Fruit fly (Drosophila melanogaster): Measurements from ENCODE around the gene CG13771.

CG13771 gene

dm6 chr2L:6649085-6649754, 14.2 kb downstream of the CG13771 start, which contains the start of the genes CG31635 and Tango1 (continued):
- no peak for TF ChIP-seq CG13894 (tag; optimal IDR thresholded peaks at IDR 0.05)
- 0 out of 3 replicates have a peak, but pooled peaks have one; percentile 22 for TF ChIP-seq dysf (GFP tag; IDR thresholded peaks at IDR 0.05)
- TF ChIP-seq Dfd (GFP tag; optimal IDR thresholded peaks at IDR 0.05): no peak
- TF ChIP-seq Sry-δ (GFP tag; optimal IDR thresholded peaks at IDR 0.05): peak; percentile 48
- TF ChIP-seq CG9727 (GFP tag; optimal IDR thresholded peaks at IDR 0.05): no peak
- peak; percentile 9 for TF ChIP-seq gro (GFP tag; optimal IDR thresholded peaks at IDR 0.05)
- peak; percentile 43 for TF ChIP-seq CG9215 (GFP tag; IDR thresholded peaks at IDR 0.05)
- TF ChIP-seq Side (GFP tag; optimal IDR thresholded peaks at IDR 0.05): no peak
- peak; percentile 30; the same call in 1 of the 3 replicates for TF ChIP-seq knrl (GFP tag; IDR thresholded peaks at IDR 0.05; ENCODE audit: partially characterized antibody)
- no peak for TF ChIP-seq jing (GFP tag; optimal IDR thresholded peaks at IDR 0.05)
- no peak for TF ChIP-seq HHEX (GFP tag; optimal IDR thresholded peaks at IDR 0.05)
- no peak for TF ChIP-seq dati (GFP tag; IDR thresholded peaks at IDR 0.05)
- no peak for TF ChIP-seq ewg (GFP tag; optimal IDR thresholded peaks at IDR 0.05)
- no peak for TF ChIP-seq CrebB (tag; optimal IDR thresholded peaks at IDR 0.05)
- peak; percentile 75 for TF ChIP-seq Ets97D (GFP tag; optimal IDR thresholded peaks at IDR 0.05)
- TF ChIP-seq CG16779 (GFP tag; IDR thresholded peaks at IDR 0.05): no peak
- no peak for TF ChIP-seq CG3065 (GFP tag; optimal IDR thresholded peaks at IDR 0.05)
- no peak for TF ChIP-seq ranshi (GFP tag; IDR thresholded peaks at IDR 0.05)
- TF ChIP-seq CG8281 (tag; optimal IDR thresholded peaks at IDR 0.05): no peak
- no peak for TF ChIP-seq pho (GFP tag; optimal IDR thresholded peaks at IDR 0.05)
- no peak for TF ChIP-seq CG14050 (GFP tag; IDR thresholded peaks at IDR 0.05)
- no peak for TF ChIP-seq CG5180 (GFP tag; optimal IDR thresholded peaks at IDR 0.05)
- TF ChIP-seq sima (GFP tag; optimal IDR thresholded peaks at IDR 0.05): no peak
- peak; percentile 32; the same call in 1 of the 2 replicates for TF ChIP-seq CG3847 (GFP tag; IDR thresholded peaks at IDR 0.05)
- no peak for TF ChIP-seq CG14014 (GFP tag; IDR thresholded peaks at IDR 0.05)
- no peak for TF ChIP-seq CTCF (GFP tag; optimal IDR thresholded peaks at IDR 0.05)
- TF ChIP-seq ssp (GFP tag; IDR thresholded peaks at IDR 0.05): peak; percentile 95
- TF ChIP-seq klu (GFP tag; IDR thresholded peaks at IDR 0.05): no peak
- TF ChIP-seq gem (tag; optimal IDR thresholded peaks at IDR 0.05): no peak
- TF ChIP-seq wek (GFP tag; optimal IDR thresholded peaks at IDR 0.05): no peak
- no peak for TF ChIP-seq tup (GFP tag; optimal IDR thresholded peaks at IDR 0.05)
- no peak for TF ChIP-seq esg (GFP tag; conservative IDR thresholded peaks at IDR 0.05)
- TF ChIP-seq CG7963 (GFP tag; IDR thresholded peaks at IDR 0.05; ENCODE audit: partially characterized antibody): no peak
- no peak for TF ChIP-seq CG8765 (GFP tag; IDR thresholded peaks at IDR 0.05)
- no peak for TF ChIP-seq grn (GFP tag; optimal IDR thresholded peaks at IDR 0.05)
- TF ChIP-seq hbn (GFP tag; IDR thresholded peaks at IDR 0.05; ENCODE audit: partially characterized antibody): no peak
- TF ChIP-seq CG31224 (GFP tag; IDR thresholded peaks at IDR 0.05): no peak
- TF ChIP-seq Hr39 (optimal IDR thresholded peaks at IDR 0.05): no peak
- peak; percentile 28 for TF ChIP-seq HmgD (GFP tag; optimal IDR thresholded peaks at IDR 0.05)
- TF ChIP-seq yki (optimal IDR thresholded peaks at IDR 0.05): no peak
- TF ChIP-seq ind (GFP tag; optimal IDR thresholded peaks at IDR 0.05): no peak
- peak; percentile 81 for TF ChIP-seq CG14710 (tag; optimal IDR thresholded peaks at IDR 0.05)
- TF ChIP-seq ato (GFP tag; IDR thresholded peaks at IDR 0.05; ENCODE audit: partially characterized antibody): no peak
- TF ChIP-seq CG7271 (tag; optimal IDR thresholded peaks at IDR 0.05): no peak
- no peak for TF ChIP-seq tx (GFP tag; optimal IDR thresholded peaks at IDR 0.05)
- TF ChIP-seq Spps (tag; optimal IDR thresholded peaks at IDR 0.05): no peak
- TF ChIP-seq Lhr (GFP tag; optimal IDR thresholded peaks at IDR 0.05): peak; percentile 73
- TF ChIP-seq CG14860 (GFP tag; IDR thresholded peaks at IDR 0.05; ENCODE audit: partially characterized antibody): no peak
- TF ChIP-seq zfh1 (GFP tag; IDR thresholded peaks at IDR 0.05): no peak
- TF ChIP-seq crol (GFP tag; IDR thresholded peaks at IDR 0.05): no peak
- no peak for TF ChIP-seq grau (tag; optimal IDR thresholded peaks at IDR 0.05)
- no peak for TF ChIP-seq sisA (GFP tag; IDR thresholded peaks at IDR 0.05)
